Worm (Caenorhabditis elegans): ENCODE results near the gene C43F9.5.

- no peak for TF ChIP-seq pha-4 (tag; optimal IDR thresholded peaks at IDR 0.05)
- TF ChIP-seq nhr-28 (tag; optimal IDR thresholded peaks at IDR 0.05), result no peak
- no peak for TF ChIP-seq skn-1 (tag; optimal IDR thresholded peaks at IDR 0.05)
- no peak for TF ChIP-seq egl-5 (tag; optimal IDR thresholded peaks at IDR 0.05)
- TF ChIP-seq nhr-11 (tag; optimal IDR thresholded peaks at IDR 0.05), result no peak
- TF ChIP-seq unc-62 (GFP tag; optimal IDR thresholded peaks at IDR 0.05), result no peak
- TF ChIP-seq daf-12 (tag; optimal IDR thresholded peaks at IDR 0.05), result no peak
- no peak for TF ChIP-seq R02D3.7 (tag; optimal IDR thresholded peaks at IDR 0.05)
Measured at ce11 chrIV:10571020-10571419, 19.5 kb downstream of the C43F9.5 start.
